Worm (Caenorhabditis elegans): ENCODE results near the gene lsm-5.

- TF ChIP-seq lin-40 (tag; optimal IDR thresholded peaks at IDR 0.05), result no peak
- TF ChIP-seq fkh-3 (tag; optimal IDR thresholded peaks at IDR 0.05), result no peak
- no peak for TF ChIP-seq hsf-1 (GFP tag; IDR thresholded peaks at IDR 0.05)
- TF ChIP-seq pbrm-1 (GFP tag; IDR thresholded peaks at IDR 0.05), result no peak
- TF ChIP-seq lsy-27 (tag; optimal IDR thresholded peaks at IDR 0.05; ENCODE audit: borderline replicate concordance, insufficient read depth), result no peak
- no peak for TF ChIP-seq ceh-100 (GFP tag; IDR thresholded peaks at IDR 0.05)
- TF ChIP-seq hmg-20 (GFP tag; IDR thresholded peaks at IDR 0.05), result no peak
These were observed 44.4 kb downstream of the lsm-5 start for ce11 chrV:15614534-15614933.

Measured in whole organism, young adult.